Fruit fly (Drosophila melanogaster): ENCODE results near the gene CG6508.

DNA sequence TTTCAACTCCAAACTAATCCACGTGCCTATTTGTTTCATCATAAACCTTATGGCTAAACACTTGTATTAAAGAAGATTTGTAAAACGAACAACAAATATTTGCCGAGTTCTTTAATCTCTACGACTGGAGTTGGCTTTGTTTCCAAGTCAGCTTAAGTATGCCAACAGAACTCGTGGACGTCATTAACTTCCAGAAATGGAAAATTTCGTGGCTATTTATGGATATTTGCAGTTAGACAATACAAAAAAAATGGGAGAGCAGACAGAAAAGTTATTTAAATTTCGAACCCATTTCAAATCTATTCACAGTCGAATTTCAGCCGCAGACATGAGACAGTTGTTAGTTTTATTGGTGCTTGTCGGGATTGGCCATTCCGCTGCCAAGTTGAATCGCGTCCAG is 1.5 kb downstream of the CG6508 start, which contains the start of gene CG17134:
- TF ChIP-seq CTCF (optimal IDR thresholded peaks at IDR 0.05) (no peak), CG8478 (optimal IDR thresholded peaks at IDR 0.05) (no peak)
